Worm (Caenorhabditis elegans) whole organism, L4 larva: Measurements from ENCODE around the gene F10E9.11.

Experiments used
- F10B5.3 ChIP-seq: sonication (generic microtip); optimal IDR thresholded peaks from 2 replicates; lab custom pipeline; 2016; ENCODE audit warnings: mild to moderate bottlenecking, missing genetic modification characterization, missing compliant biosample characterization
- ZK546.5 ChIP-seq, 2 experiments: sonication (generic microtip); optimal IDR thresholded peaks; 2 replicates each; lab custom pipeline; 2017; ENCODE audit warnings: missing biosample characterization in 2 of 2, missing genetic modification characterization in 2 of 2
- ceh-28 ChIP-seq: fragments of 150-350 bp; optimal IDR thresholded peaks from 2 replicates; lab custom pipeline; 2014; ENCODE audit warnings: missing biosample characterization, missing genetic modification reagents, missing genetic modification characterization
- dmd-9 ChIP-seq: fragments of 200-800 bp; sonication (Bioruptor generic); IDR thresholded peaks from 2 replicates; pipeline ENCODE4 v1.3.6; 2022; ENCODE audit warnings: missing genetic modification reagents, missing genetic modification characterization, missing compliant biosample characterization
- dve-1 ChIP-seq: sonication (generic microtip); optimal IDR thresholded peaks from 2 replicates; lab custom pipeline; 2017; ENCODE audit warnings: antibody characterized with exemption, mild to moderate bottlenecking, missing genetic modification characterization, missing compliant biosample characterization; ENCODE audit not compliant: insufficient read depth
- gei-8 ChIP-seq: fragments of 200-800 bp; sonication (Bioruptor generic); optimal IDR thresholded peaks from 2 replicates; lab custom pipeline; 2018; ENCODE audit warnings: mild to moderate bottlenecking, missing genetic modification characterization, missing compliant biosample characterization
- lin-39 ChIP-seq: fragments of 150-350 bp; optimal IDR thresholded peaks from 2 replicates; lab custom pipeline; 2014; ENCODE audit warnings: missing biosample characterization, missing genetic modification reagents, missing genetic modification characterization
- lsy-2 ChIP-seq, 2 experiments: fragments of 150-350 bp in 1 of 2; sonication (generic microtip) in 1 of 2; optimal IDR thresholded peaks; 2 replicates each; lab custom pipeline; 2014 to 2017; ENCODE audit warnings: missing biosample characterization in 2 of 2, missing genetic modification characterization in 2 of 2
- nhr-111 ChIP-seq: fragments of 200-800 bp; sonication (Bioruptor generic); optimal IDR thresholded peaks from 2 replicates; lab custom pipeline; 2018; ENCODE audit warnings: mild to moderate bottlenecking, missing genetic modification characterization, missing compliant biosample characterization
- nhr-42 ChIP-seq: fragments of 200-800 bp; sonication (Bioruptor generic); IDR thresholded peaks from 2 replicates; pipeline ENCODE4 v1.3.6; 2022; ENCODE audit warnings: missing genetic modification characterization, missing compliant biosample characterization
- pha-4 ChIP-seq, 2 experiments: fragments of 150-350 bp in 1 of 2; fragments of 200-800 bp in 1 of 2; sonication (Bioruptor generic) in 1 of 2; IDR thresholded peaks in 1 of 2; optimal IDR thresholded peaks in 1 of 2; 2 replicates each; pipeline versions ENCODE4 v1.3.6 to Lab custom; 2014 to 2022; ENCODE audit warnings: missing genetic modification characterization in 2 of 2, missing genetic modification reagents in 2 of 2, missing biosample characterization in 1 of 2, missing compliant biosample characterization in 1 of 2
- snpc-4 ChIP-seq: fragments of 150-350 bp; optimal IDR thresholded peaks from 2 replicates; lab custom pipeline; 2014; ENCODE audit warnings: missing biosample characterization, missing genetic modification characterization
- unc-62 ChIP-seq, 3 experiments: fragments of 150-350 bp in 1 of 3; sonication (generic microtip); optimal IDR thresholded peaks in 2 of 3; peaks in 1 of 3; 1 replicate in 1 of 3; 2 replicates in 2 of 3; lab custom pipeline; 2014 to 2017; ENCODE audit warnings: missing biosample characterization in 3 of 3, missing genetic modification characterization in 3 of 3, missing genetic modification reagents in 3 of 3, missing genotype in 1 of 3

ce11 chrIII:8299734-8300133 is 19.3 kb downstream of the F10E9.11 start:
- TF ChIP-seq pha-4 (GFP tag; IDR thresholded peaks at IDR 0.05; lab: Robert Waterston, UW) (no peak), pha-4 (tag; optimal IDR thresholded peaks at IDR 0.05; lab: Kevin White, UChicago) (no peak), F10B5.3 (tag; lab: Kevin White, UChicago) (no peak), lin-39 (tag; lab: Kevin White, UChicago) (no peak), nhr-111 (GFP tag; lab: Kevin White, UChicago) (no peak), snpc-4 (tag; lab: Kevin White, UChicago) (no peak), unc-62 (GFP tag; optimal IDR thresholded peaks at IDR 0.05 in 1 of 2; lab: Kevin White, UChicago) (no peak), unc-62 (tag; optimal IDR thresholded peaks at IDR 0.05; lab: Kevin White, UChicago) (no peak), lsy-2 (tag; optimal IDR thresholded peaks at IDR 0.05; lab: Kevin White, UChicago) (no peak), ceh-28 (tag; lab: Kevin White, UChicago) (no peak), dmd-9 (GFP tag; lab: Robert Waterston, UW) (no peak), gei-8 (no peak), dve-1 (tag; lab: Kevin White, UChicago) (peak; percentile 50), ZK546.5 (tag; optimal IDR thresholded peaks at IDR 0.05; lab: Kevin White, UChicago) (no peak), nhr-42 (no peak)
